Fruit fly (Drosophila melanogaster) whole organism, adult: Measurements from ENCODE around the gene CG34432.

Experiments
- CG11617 ChIP-seq: fragments of 200-800 bp; sonication (Bioruptor generic); optimal IDR thresholded peaks from 2 replicates; lab custom pipeline; 2017; ENCODE audit warnings: mild to moderate bottlenecking, missing biosample characterization, missing genetic modification reagents, missing genetic modification characterization
- CG12768 ChIP-seq: fragments of 200-800 bp; sonication (Bioruptor generic); optimal IDR thresholded peaks from 2 replicates; lab custom pipeline; 2017; ENCODE audit warnings: missing biosample characterization, missing genetic modification characterization, mild to moderate bottlenecking, moderate library complexity, missing genetic modification reagents
- CG14711 ChIP-seq: fragments of 200-800 bp; sonication (Bioruptor generic); optimal IDR thresholded peaks from 2 replicates; lab custom pipeline; 2018; ENCODE audit warnings: missing biosample characterization, mild to moderate bottlenecking, missing genetic modification characterization, moderate library complexity
- CG33017 ChIP-seq: fragments of 200-800 bp; sonication (Bioruptor generic); optimal IDR thresholded peaks from 2 replicates; lab custom pipeline; 2018; ENCODE audit warnings: missing biosample characterization, mild to moderate bottlenecking, missing genetic modification characterization, moderate library complexity
- CG5204 ChIP-seq: fragments of 200-800 bp; sonication (Bioruptor generic); optimal IDR thresholded peaks from 2 replicates; lab custom pipeline; 2016; ENCODE audit warnings: missing biosample characterization, missing genetic modification characterization
- CG7045 ChIP-seq: fragments of 200-800 bp; sonication (Bioruptor generic); optimal IDR thresholded peaks from 2 replicates; lab custom pipeline; 2017; ENCODE audit warnings: missing biosample characterization, mild to moderate bottlenecking, missing genetic modification characterization
- Hr96 ChIP-seq: fragments of 200-800 bp; sonication (Bioruptor generic); optimal IDR thresholded peaks from 2 replicates; lab custom pipeline; 2016; ENCODE audit warnings: missing biosample characterization, missing genetic modification characterization
- Mnt ChIP-seq: fragments of 200-800 bp; sonication (Bioruptor generic); optimal IDR thresholded peaks from 2 replicates; lab custom pipeline; 2016; ENCODE audit warnings: missing biosample characterization, mild to moderate bottlenecking, missing genetic modification characterization
- bab1 ChIP-seq: fragments of 200-800 bp; sonication (Bioruptor generic); optimal IDR thresholded peaks from 3 replicates; lab custom pipeline; 2019; ENCODE audit warnings: missing biosample characterization, mild to moderate bottlenecking, missing genetic modification characterization, moderate library complexity
- cic ChIP-seq: fragments of 200-800 bp; sonication (Bioruptor generic); optimal IDR thresholded peaks from 2 replicates; lab custom pipeline; 2017; ENCODE audit warnings: missing biosample characterization, mild to moderate bottlenecking, missing genetic modification characterization, moderate library complexity
- kay ChIP-seq: fragments of 200-800 bp; sonication (Bioruptor generic); peaks from one replicate; lab custom pipeline; 2016; ENCODE audit warnings: missing biosample characterization, missing genetic modification characterization, borderline replicate concordance
- tj ChIP-seq: fragments of 200-800 bp; sonication (Bioruptor generic); optimal IDR thresholded peaks from 3 replicates; lab custom pipeline; 2017; ENCODE audit warnings: missing biosample characterization, mild to moderate bottlenecking, missing genetic modification characterization, moderate library complexity
- toe ChIP-seq: fragments of 200-800 bp; sonication (Bioruptor generic); optimal IDR thresholded peaks from 2 replicates; lab custom pipeline; 2016; ENCODE audit warnings: missing biosample characterization, missing genetic modification characterization

dm6 chr3R:30645780-30646179 is 3.2 kb upstream of the CG34432 start, which contains the start of gene CG31013:
- TF ChIP-seq CG12768 (no peak), tj (GFP tag; lab: Kevin White, UChicago) (no peak), cic (GFP tag; lab: Kevin White, UChicago) (no peak), Mnt (GFP tag; lab: Kevin White, UChicago) (no peak), Hr96 (GFP tag; lab: Kevin White, UChicago) (no peak), CG7045 (GFP tag; lab: Kevin White, UChicago) (no peak), CG11617 (GFP tag; lab: Kevin White, UChicago) (no peak), toe (GFP tag; lab: Kevin White, UChicago) (no peak), kay (GFP tag; lab: Kevin White, UChicago) (no peak), CG33017 (tag; lab: Kevin White, UChicago) (no peak), bab1 (GFP tag; lab: Kevin White, UChicago) (no peak), CG14711 (tag; lab: Kevin White, UChicago) (no peak), CG5204 (GFP tag; lab: Kevin White, UChicago) (no peak)
